Worm (Caenorhabditis elegans) whole organism, L3 larva: ENCODE measurements around the gene clec-158.

Experiments
- egl-27 ChIP-seq: sonication (generic microtip); optimal IDR thresholded peaks from 4 replicates; lab custom pipeline; 2017; ENCODE audit warnings: missing biosample characterization, missing genetic modification reagents, missing genetic modification characterization
- elt-1 ChIP-seq: fragments of 150-350 bp; optimal IDR thresholded peaks from 2 replicates; lab custom pipeline; 2014; ENCODE audit warnings: missing biosample characterization, missing genetic modification characterization
- elt-2 ChIP-seq: sonication (generic microtip); optimal IDR thresholded peaks from 2 replicates; lab custom pipeline; 2016; ENCODE audit warnings: missing genetic modification reagents, mild to moderate bottlenecking, missing genetic modification characterization, missing compliant biosample characterization
- mdl-1 ChIP-seq: fragments of 150-350 bp; optimal IDR thresholded peaks from 2 replicates; lab custom pipeline; 2014; ENCODE audit warnings: missing biosample characterization, missing genetic modification characterization
- nhr-237 ChIP-seq: fragments of 150-350 bp; optimal IDR thresholded peaks from 2 replicates; lab custom pipeline; 2014; ENCODE audit warnings: missing biosample characterization, missing genetic modification characterization
- skn-1 ChIP-seq: fragments of 150-350 bp; optimal IDR thresholded peaks from 2 replicates; lab custom pipeline; 2014; ENCODE audit warnings: missing biosample characterization, missing genetic modification characterization
- snpc-4 ChIP-seq: fragments of 150-350 bp; optimal IDR thresholded peaks from 2 replicates; lab custom pipeline; 2014; ENCODE audit warnings: missing biosample characterization, missing genetic modification characterization
- unc-62 ChIP-seq: fragments of 150-350 bp; sonication (generic microtip); optimal IDR thresholded peaks from 4 replicates; lab custom pipeline; 2014; ENCODE audit warnings: missing biosample characterization, missing genetic modification reagents, missing genetic modification characterization

- TF ChIP-seq nhr-237, result no peak
- no peak for TF ChIP-seq unc-62 (GFP tag; lab: Kevin White, UChicago)
- TF ChIP-seq mdl-1 (tag; lab: Kevin White, UChicago), result no peak
- TF ChIP-seq snpc-4 (tag; lab: Kevin White, UChicago), result no peak
- TF ChIP-seq elt-2 (tag; lab: Kevin White, UChicago), result no peak
- TF ChIP-seq egl-27 (tag; lab: Kevin White, UChicago), result no peak
- no peak for TF ChIP-seq elt-1 (tag; lab: Kevin White, UChicago)
- TF ChIP-seq skn-1 (tag; lab: Kevin White, UChicago), result no peak
These were observed at the start of gene clec-158 for ce11 chrIII:6859482-6859881.
